Fruit fly (Drosophila melanogaster) whole organism, embryonic: ENCODE measurements around the gene Ldsdh1.

Experiments used
- CG10267 ChIP-seq: fragments of 200-800 bp; sonication (Bioruptor generic); optimal IDR thresholded peaks from 2 replicates; lab custom pipeline; 2018; ENCODE audit warnings: missing biosample characterization, mild to moderate bottlenecking, missing genetic modification characterization, moderate library complexity
- CG12769 ChIP-seq: fragments of 200-800 bp; sonication (Bioruptor generic); optimal IDR thresholded peaks from 2 replicates; lab custom pipeline; 2019; ENCODE audit warnings: missing biosample characterization, mild to moderate bottlenecking, missing genetic modification characterization, moderate library complexity
- CG14667 ChIP-seq: fragments of 200-800 bp; sonication (Bioruptor generic); IDR thresholded peaks from 2 replicates; pipeline ENCODE4 v1.3.6; 2022; ENCODE audit warnings: missing biosample characterization, missing genetic modification characterization
- CG15269 ChIP-seq: fragments of 200-800 bp; sonication (Bioruptor generic); optimal IDR thresholded peaks from 2 replicates; lab custom pipeline; 2018; ENCODE audit warnings: missing biosample characterization, mild to moderate bottlenecking, missing genetic modification characterization, moderate library complexity
- CG15514 ChIP-seq: fragments of 200-800 bp; sonication (Bioruptor generic); optimal IDR thresholded peaks from 3 replicates; lab custom pipeline; 2017; ENCODE audit warnings: missing biosample characterization, missing genetic modification characterization, mild to moderate bottlenecking, moderate library complexity, missing genetic modification reagents
- CG16813 ChIP-seq: fragments of 200-800 bp; sonication (Bioruptor generic); IDR thresholded peaks from 3 replicates; pipeline ENCODE4 v1.3.6; 2022; ENCODE audit warnings: missing biosample characterization, missing genetic modification characterization; ENCODE audit not compliant: partially characterized antibody
- CG16863 ChIP-seq: fragments of 200-800 bp; sonication (Bioruptor generic); optimal IDR thresholded peaks from 3 replicates; lab custom pipeline; 2016; ENCODE audit warnings: missing biosample characterization, missing genetic modification characterization
- CG17912 ChIP-seq: fragments of 200-800 bp; sonication (Bioruptor generic); optimal IDR thresholded peaks from 2 replicates; lab custom pipeline; 2018; ENCODE audit warnings: missing biosample characterization, mild to moderate bottlenecking, missing genetic modification characterization
- CG18619 ChIP-seq: fragments of 200-800 bp; sonication (Bioruptor generic); optimal IDR thresholded peaks from 3 replicates; lab custom pipeline; 2017; ENCODE audit warnings: missing biosample characterization, mild to moderate bottlenecking, missing genetic modification characterization
- CG2678 ChIP-seq: fragments of 200-800 bp; sonication (Bioruptor generic); optimal IDR thresholded peaks from 3 replicates; lab custom pipeline; 2019; ENCODE audit warnings: missing biosample characterization, mild to moderate bottlenecking, missing genetic modification characterization, moderate library complexity
- CG2889 ChIP-seq: fragments of 200-800 bp; sonication (Bioruptor generic); IDR thresholded peaks from 3 replicates; pipeline ENCODE4 v1.3.6; 2022; ENCODE audit warnings: missing biosample characterization, missing genetic modification characterization
- CG3838 ChIP-seq: fragments of 200-800 bp; sonication (Bioruptor generic); optimal IDR thresholded peaks from 3 replicates; lab custom pipeline; 2016; ENCODE audit warnings: missing biosample characterization, missing genetic modification characterization
- CG7271 ChIP-seq: fragments of 200-800 bp; sonication (Bioruptor generic); optimal IDR thresholded peaks from 2 replicates; lab custom pipeline; 2018; ENCODE audit warnings: missing biosample characterization, mild to moderate bottlenecking, missing genetic modification characterization, moderate library complexity
- CG7357 ChIP-seq: fragments of 200-800 bp; sonication (Bioruptor generic); IDR thresholded peaks from 3 replicates; pipeline ENCODE4 v1.3.6; 2022; ENCODE audit warnings: missing biosample characterization, missing genetic modification characterization
- CG8944 ChIP-seq: fragments of 200-800 bp; sonication (Bioruptor generic); optimal IDR thresholded peaks from 3 replicates; lab custom pipeline; 2016; ENCODE audit warnings: missing biosample characterization, missing genetic modification characterization
- CG9727 ChIP-seq: fragments of 200-800 bp; sonication (Bioruptor generic); optimal IDR thresholded peaks from 3 replicates; lab custom pipeline; 2017; ENCODE audit warnings: missing biosample characterization, mild to moderate bottlenecking, missing genetic modification characterization
- CG9817 ChIP-seq: fragments of 200-800 bp; sonication (Bioruptor generic); optimal IDR thresholded peaks from 2 replicates; lab custom pipeline; 2018; ENCODE audit warnings: missing biosample characterization, mild to moderate bottlenecking, missing genetic modification characterization, moderate library complexity
- Camta ChIP-seq: fragments of 200-800 bp; sonication (Bioruptor generic); optimal IDR thresholded peaks from 2 replicates; lab custom pipeline; 2016; ENCODE audit warnings: missing biosample characterization, missing genetic modification characterization
- CrebB ChIP-seq: fragments of 200-800 bp; sonication (Bioruptor generic); optimal IDR thresholded peaks from 3 replicates; lab custom pipeline; 2018; ENCODE audit warnings: missing biosample characterization, mild to moderate bottlenecking, missing genetic modification characterization
- Elba2 ChIP-seq: fragments of 200-800 bp; sonication (Bioruptor generic); optimal IDR thresholded peaks from 3 replicates; lab custom pipeline; 2016; ENCODE audit warnings: missing biosample characterization, missing genetic modification characterization
- HHEX ChIP-seq: fragments of 200-800 bp; sonication (Bioruptor generic); optimal IDR thresholded peaks from 3 replicates; lab custom pipeline; 2017; ENCODE audit warnings: missing biosample characterization, mild to moderate bottlenecking, missing genetic modification characterization, missing genetic modification reagents
- Hr78 ChIP-seq, 2 experiments: fragments of 200-800 bp in 1 of 2; fragments of >200 bp in 1 of 2; sonication (Bioruptor generic) in 1 of 2; optimal IDR thresholded peaks; 2 replicates each; lab custom pipeline; 2017 to 2019; ENCODE audit warnings: missing biosample characterization in 2 of 2, missing genetic modification characterization in 2 of 2, mild to moderate bottlenecking in 1 of 2, moderate library complexity in 1 of 2
- NK7.1 ChIP-seq: fragments of 200-800 bp; sonication (Bioruptor generic); optimal IDR thresholded peaks from 3 replicates; lab custom pipeline; 2016; ENCODE audit warnings: missing biosample characterization, missing genetic modification characterization
- Nf-YB ChIP-seq: fragments of 200-800 bp; sonication (Bioruptor generic); optimal IDR thresholded peaks from 3 replicates; lab custom pipeline; 2019; ENCODE audit warnings: missing biosample characterization, mild to moderate bottlenecking, missing genetic modification characterization, moderate library complexity
- al ChIP-seq: fragments of 200-800 bp; sonication (Bioruptor generic); IDR thresholded peaks from 2 replicates; pipeline ENCODE4 v1.3.6; 2022; ENCODE audit warnings: missing biosample characterization, missing genetic modification characterization
- ap ChIP-seq: fragments of 200-800 bp; sonication (Bioruptor generic); IDR thresholded peaks from 2 replicates; pipeline ENCODE4 v1.3.6; 2022; ENCODE audit warnings: missing biosample characterization, missing genetic modification characterization
- ato ChIP-seq: fragments of 200-800 bp; sonication (Bioruptor generic); IDR thresholded peaks from 2 replicates; pipeline ENCODE4 v1.3.6; 2022; ENCODE audit warnings: missing biosample characterization, missing genetic modification characterization; ENCODE audit not compliant: partially characterized antibody
- bigmax ChIP-seq: fragments of 200-800 bp; sonication (Bioruptor generic); optimal IDR thresholded peaks from 2 replicates; lab custom pipeline; 2018; ENCODE audit warnings: missing biosample characterization, mild to moderate bottlenecking, missing genetic modification characterization
- bowl ChIP-seq: fragments of 200-800 bp; sonication (Bioruptor generic); IDR thresholded peaks from 2 replicates; pipeline ENCODE4 v1.3.6; 2022; ENCODE audit warnings: missing biosample characterization, missing genetic modification characterization
- ci ChIP-seq: fragments of 200-800 bp; sonication (Bioruptor generic); IDR thresholded peaks from 3 replicates; pipeline ENCODE4 v1.3.6; 2022; ENCODE audit warnings: missing biosample characterization, missing genetic modification characterization
- croc ChIP-seq: fragments of 200-800 bp; sonication (Bioruptor generic); conservative IDR thresholded peaks from 3 replicates; pipeline ENCODE4 v1.3.6; 2022; ENCODE audit warnings: missing biosample characterization, missing genetic modification characterization
- da ChIP-seq: fragments of 200-800 bp; sonication (Bioruptor generic); optimal IDR thresholded peaks from 2 replicates; lab custom pipeline; 2016; ENCODE audit warnings: missing biosample characterization, missing genetic modification characterization
- dan ChIP-seq: fragments of 200-800 bp; sonication (Bioruptor generic); IDR thresholded peaks from 2 replicates; pipeline ENCODE4 v1.3.6; 2022; ENCODE audit warnings: missing biosample characterization, missing genetic modification characterization
- ems ChIP-seq: fragments of 200-800 bp; sonication (Bioruptor generic); optimal IDR thresholded peaks from 3 replicates; lab custom pipeline; 2016; ENCODE audit warnings: missing biosample characterization, missing genetic modification characterization
- eve ChIP-seq, 2 experiments: fragments of >200 bp; optimal IDR thresholded peaks; 2 replicates each; lab custom pipeline; 2017; ENCODE audit warnings: missing biosample characterization in 2 of 2, missing genetic modification characterization in 2 of 2
- grn ChIP-seq: fragments of 200-800 bp; sonication (Bioruptor generic); optimal IDR thresholded peaks from 3 replicates; lab custom pipeline; 2017; ENCODE audit warnings: missing biosample characterization, missing genetic modification characterization
- insv ChIP-seq, 2 experiments: fragments of 200-800 bp; sonication (Bioruptor generic); optimal IDR thresholded peaks; 3 replicates each; lab custom pipeline; 2016 to 2018; ENCODE audit warnings: missing biosample characterization in 2 of 2, missing genetic modification characterization in 2 of 2
- jing ChIP-seq: fragments of 200-800 bp; sonication (Bioruptor generic); optimal IDR thresholded peaks from 2 replicates; lab custom pipeline; 2018; ENCODE audit warnings: missing biosample characterization, mild to moderate bottlenecking, missing genetic modification characterization
- jumu ChIP-seq: fragments of 200-800 bp; sonication (Bioruptor generic); optimal IDR thresholded peaks from 3 replicates; lab custom pipeline; 2016; ENCODE audit warnings: missing biosample characterization, missing genetic modification characterization
- kay ChIP-seq: fragments of 200-800 bp; sonication (Bioruptor generic); optimal IDR thresholded peaks from 2 replicates; lab custom pipeline; 2016; ENCODE audit warnings: missing biosample characterization, missing genetic modification characterization
- repo ChIP-seq: fragments of 200-800 bp; sonication (Bioruptor generic); optimal IDR thresholded peaks from 2 replicates; lab custom pipeline; 2016; ENCODE audit warnings: missing biosample characterization, missing genetic modification characterization
- run ChIP-seq: fragments of 200-800 bp; sonication (Bioruptor generic); optimal IDR thresholded peaks from 3 replicates; lab custom pipeline; 2018; ENCODE audit warnings: missing biosample characterization, mild to moderate bottlenecking, missing genetic modification characterization
- toy ChIP-seq: fragments of 200-800 bp; sonication (Bioruptor generic); IDR thresholded peaks from 2 replicates; pipeline ENCODE4 v1.3.6; 2022; ENCODE audit warnings: missing biosample characterization, missing genetic modification characterization
- vfl ChIP-seq: fragments of 200-800 bp; sonication (Bioruptor generic); optimal IDR thresholded peaks from 2 replicates; lab custom pipeline; 2016; ENCODE audit warnings: missing biosample characterization, missing genetic modification characterization
- wor ChIP-seq: fragments of 200-800 bp; sonication (Bioruptor generic); IDR thresholded peaks from 2 replicates; pipeline ENCODE4 v1.3.6; 2022; ENCODE audit warnings: missing biosample characterization, missing genetic modification characterization

Gene Ldsdh1

dm6 chrX:8101479-8102198, 20.2 kb upstream of the Ldsdh1 start, which contains the start of gene CG2258 (continued):
- TF ChIP-seq repo (GFP tag; lab: Kevin White, UChicago) (peak; percentile 62), CrebB (peak; percentile 74), ato (GFP tag; lab: Robert Waterston, UW) (no peak), CG15269 (tag; lab: Kevin White, UChicago) (peak; percentile 91), bigmax (GFP tag; lab: Kevin White, UChicago) (no peak), CG15514 (GFP tag; lab: Kevin White, UChicago) (peak; percentile 85), CG16863 (GFP tag; lab: Kevin White, UChicago) (peak; percentile 73), bowl (GFP tag; lab: Robert Waterston, UW) (peak; percentile 68; the same call in 1 of the 2 replicates), Camta (GFP tag; lab: Kevin White, UChicago) (no peak), CG12769 (tag; lab: Kevin White, UChicago) (peak; percentile 90)

- TF ChIP-seq Elba2 (GFP tag; lab: Kevin White, UChicago) (peak; percentile 87), Nf-YB (GFP tag; lab: Kevin White, UChicago) (no peak), insv (GFP tag; optimal IDR thresholded peaks at IDR 0.05; lab: Kevin White, UChicago) (peak in 1 of 2 experiments; percentile 80)
Observed at dm6 chrX:8100826-8101079, 19.3 kb upstream of the Ldsdh1 start.

dm6 chrX:8100026-8100825, 18.8 kb upstream of the Ldsdh1 start:
- TF ChIP-seq kay (GFP tag; lab: Kevin White, UChicago) (peak; percentile 12), CG8944 (GFP tag; lab: Kevin White, UChicago) (peak; percentile 34), jumu (GFP tag; lab: Kevin White, UChicago) (peak; percentile 49), CG7271 (tag; lab: Kevin White, UChicago) (no peak), CG2889 (GFP tag; lab: Robert Waterston, UW) (peak; percentile 73), toy (GFP tag; lab: Robert Waterston, UW) (peak; percentile 63; the same call in 1 of the 2 replicates), CG3838 (GFP tag; lab: Kevin White, UChicago) (peak; percentile 61), ci (peak; percentile 95), ap (GFP tag; lab: Robert Waterston, UW) (peak; percentile 82), croc (GFP tag; lab: Robert Waterston, UW) (peak; percentile 66; the same call in 2 of the 3 replicates), vfl (peak; percentile 61), eve (GFP tag; optimal IDR thresholded peaks at IDR 0.05; lab: Kevin White, UChicago) (no peak), ems (peak; percentile 58), CG10267 (tag; lab: Kevin White, UChicago) (peak; percentile 74), dan (GFP tag; lab: Robert Waterston, UW) (no peak), run (tag; lab: Kevin White, UChicago) (peak; percentile 74), CG9817 (tag; lab: Kevin White, UChicago) (peak; percentile 57), HHEX (GFP tag; lab: Kevin White, UChicago) (peak; percentile 84), da (GFP tag; lab: Kevin White, UChicago) (no peak), CG7357 (GFP tag; lab: Robert Waterston, UW) (peak; percentile 77), jing (GFP tag; lab: Kevin White, UChicago) (peak; percentile 20), CG14667 (GFP tag; lab: Robert Waterston, UW) (peak; percentile 71), grn (GFP tag; lab: Kevin White, UChicago) (no peak), CG16813 (GFP tag; lab: Robert Waterston, UW) (no peak), Hr78 (GFP tag; optimal IDR thresholded peaks at IDR 0.05; lab: Kevin White, UChicago) (peak in 1 of 2 experiments; percentile 38), CG17912 (GFP tag; lab: Kevin White, UChicago) (no peak), CG9727 (GFP tag; lab: Kevin White, UChicago) (peak; percentile 82), CG2678 (tag; lab: Kevin White, UChicago) (peak; percentile 87), CG12769 (tag; lab: Kevin White, UChicago) (peak; percentile 67), CG18619 (GFP tag; lab: Kevin White, UChicago) (peak; percentile 77), wor (GFP tag; lab: Robert Waterston, UW) (peak; percentile 76), al (peak; percentile 73), NK7.1 (GFP tag; lab: Kevin White, UChicago) (peak; percentile 40)
